Worm (Caenorhabditis elegans) whole organism, midembryonic: ENCODE measurements around the gene srx-118.

ENCODE experiments used
- T22C8.4 ChIP-seq: fragments of 200-800 bp; sonication (Bioruptor generic); IDR thresholded peaks from 2 replicates; pipeline ENCODE4 v1.3.6; 2022; ENCODE audit warnings: missing genetic modification characterization, missing compliant biosample characterization
- cog-1 ChIP-seq: sonication (generic microtip); optimal IDR thresholded peaks from 2 replicates; lab custom pipeline; 2016; ENCODE audit warnings: missing genetic modification characterization, missing compliant biosample characterization
- flt-1 ChIP-seq: fragments of 200-800 bp; sonication (Bioruptor generic); IDR thresholded peaks from 2 replicates; pipeline ENCODE4 v1.3.6; 2022; ENCODE audit warnings: missing genetic modification characterization, missing compliant biosample characterization
- klf-2 ChIP-seq: fragments of 200-800 bp; sonication (Bioruptor generic); conservative IDR thresholded peaks from 2 replicates; pipeline ENCODE4 v1.3.6; 2022; ENCODE audit warnings: missing genetic modification reagents, missing genetic modification characterization, missing compliant biosample characterization
- med-1 ChIP-seq: sonication (generic microtip); optimal IDR thresholded peaks from 2 replicates; lab custom pipeline; 2017; ENCODE audit warnings: missing genetic modification characterization, mild to moderate bottlenecking, missing compliant biosample characterization, antibody characterized with exemption, missing genetic modification reagents; ENCODE audit not compliant: insufficient read depth
- ref-1 ChIP-seq: fragments of 200-800 bp; sonication (Bioruptor generic); conservative IDR thresholded peaks from 2 replicates; pipeline ENCODE4 v1.3.6; 2022; ENCODE audit warnings: missing genetic modification reagents, missing genetic modification characterization, missing compliant biosample characterization
- tab-1 ChIP-seq: fragments of 200-800 bp; sonication (Bioruptor generic); IDR thresholded peaks from 2 replicates; pipeline ENCODE4 v1.3.6; 2022; ENCODE audit warnings: missing genetic modification characterization, missing compliant biosample characterization
- ztf-23 ChIP-seq: fragments of 200-800 bp; sonication (Bioruptor generic); IDR thresholded peaks from 2 replicates; pipeline ENCODE4 v1.3.6; 2022; ENCODE audit warnings: missing genetic modification reagents, missing genetic modification characterization, missing compliant biosample characterization
- ztf-29 ChIP-seq: fragments of 200-800 bp; sonication (Bioruptor generic); IDR thresholded peaks from 2 replicates; pipeline ENCODE4 v1.3.6; 2022; ENCODE audit warnings: missing genetic modification reagents, missing genetic modification characterization, missing compliant biosample characterization

The srx-118 gene

ce11 chrII:12525526-12525925, at the start of gene srx-118:
srx-118 (plus strand) TSS chrII:12525826.
- TF ChIP-seq ztf-23 (GFP tag; lab: Robert Waterston, UW), result no peak
- no peak for TF ChIP-seq med-1 (GFP tag; lab: Kevin White, UChicago)
- no peak for TF ChIP-seq cog-1 (tag; lab: Kevin White, UChicago)
- TF ChIP-seq klf-2 (GFP tag; lab: Robert Waterston, UW), result no peak
- no peak for TF ChIP-seq ztf-29 (GFP tag; lab: Robert Waterston, UW)
- no peak for TF ChIP-seq flt-1 (GFP tag; lab: Robert Waterston, UW)

ce11 chrII:12480811-12481210, 44.8 kb upstream of the srx-118 start, which contains the start of gene arrd-9:
arrd-9 (minus strand) TSS chrII:12480911.
- TF ChIP-seq flt-1 (GFP tag; lab: Robert Waterston, UW), result no peak
- no peak for TF ChIP-seq tab-1 (GFP tag; lab: Robert Waterston, UW)
- TF ChIP-seq T22C8.4 (GFP tag; lab: Robert Waterston, UW), result no peak
- no peak for TF ChIP-seq cog-1 (tag; lab: Kevin White, UChicago)
- no peak for TF ChIP-seq ztf-23 (GFP tag; lab: Robert Waterston, UW)
- TF ChIP-seq ref-1 (GFP tag; lab: Robert Waterston, UW), result no peak
- TF ChIP-seq med-1 (GFP tag; lab: Kevin White, UChicago), result no peak
- TF ChIP-seq klf-2 (GFP tag; lab: Robert Waterston, UW), result no peak
- TF ChIP-seq ztf-29 (GFP tag; lab: Robert Waterston, UW), result no peak

DNA sequence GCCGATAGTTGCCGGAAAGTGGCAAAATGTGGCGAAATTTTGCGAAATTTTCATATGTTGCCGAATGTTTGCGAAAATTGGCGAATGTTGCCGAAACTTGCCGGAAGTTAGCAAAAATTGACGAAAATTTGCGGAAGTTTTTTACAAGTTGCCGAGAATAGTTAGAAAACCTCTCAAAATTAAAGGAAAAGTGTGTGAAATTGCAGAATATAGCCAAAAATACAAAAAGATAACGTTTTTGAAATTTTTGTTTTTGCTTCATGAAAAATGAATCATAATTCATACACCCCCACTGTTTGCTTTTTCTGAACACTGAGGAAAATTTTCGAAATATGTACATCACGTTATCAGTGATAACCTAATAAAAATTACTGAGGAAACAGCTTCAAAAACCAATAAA, 44.0 kb upstream of the srx-118 start:
- TF ChIP-seq cog-1 (tag; lab: Kevin White, UChicago) (no peak), flt-1 (GFP tag; lab: Robert Waterston, UW) (no peak), T22C8.4 (GFP tag; lab: Robert Waterston, UW) (no peak), klf-2 (GFP tag; lab: Robert Waterston, UW) (no peak), tab-1 (GFP tag; lab: Robert Waterston, UW) (no peak), ztf-29 (GFP tag; lab: Robert Waterston, UW) (no peak), med-1 (GFP tag; lab: Kevin White, UChicago) (no peak), ztf-23 (GFP tag; lab: Robert Waterston, UW) (no peak), ref-1 (GFP tag; lab: Robert Waterston, UW) (no peak)

DNA sequence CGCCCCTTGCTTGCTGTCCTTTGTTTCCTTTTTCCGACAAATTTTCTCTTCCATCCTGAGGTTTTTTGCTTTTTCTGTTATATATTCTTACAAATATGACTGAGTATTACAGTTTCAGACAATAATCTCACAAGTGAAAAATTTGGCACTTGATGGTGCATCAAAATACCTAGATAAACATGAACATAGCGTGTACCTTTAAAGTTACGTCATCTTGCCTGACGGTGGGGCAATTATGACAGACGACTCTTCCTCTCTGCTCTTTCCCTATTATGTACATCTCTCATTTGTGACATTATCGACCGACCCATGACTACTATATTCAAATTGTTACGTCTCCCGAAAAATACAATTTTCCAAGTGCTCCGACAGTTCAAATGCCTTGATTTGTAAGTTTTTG, 43.0 kb upstream of the srx-118 start, which contains the start of gene fbxb-102:
fbxb-102 (plus strand) TSS at position 301 of the 400 bp plus-strand sequence.
- no peak for TF ChIP-seq cog-1 (tag; lab: Kevin White, UChicago)
- TF ChIP-seq ref-1 (GFP tag; lab: Robert Waterston, UW), result no peak
- TF ChIP-seq flt-1 (GFP tag; lab: Robert Waterston, UW), result no peak
- TF ChIP-seq tab-1 (GFP tag; lab: Robert Waterston, UW), result no peak
- no peak for TF ChIP-seq ztf-23 (GFP tag; lab: Robert Waterston, UW)
- no peak for TF ChIP-seq med-1 (GFP tag; lab: Kevin White, UChicago)
- TF ChIP-seq klf-2 (GFP tag; lab: Robert Waterston, UW), result no peak
- TF ChIP-seq ztf-29 (GFP tag; lab: Robert Waterston, UW), result no peak
- no peak for TF ChIP-seq T22C8.4 (GFP tag; lab: Robert Waterston, UW)

ce11 chrII:12485060-12485459, 40.6 kb upstream of the srx-118 start, which contains the start of gene F15A4.10:
F15A4.10 (minus strand) TSS chrII:12485160.
- TF ChIP-seq T22C8.4 (GFP tag; lab: Robert Waterston, UW) (no peak), tab-1 (GFP tag; lab: Robert Waterston, UW) (no peak), klf-2 (GFP tag; lab: Robert Waterston, UW) (no peak), ztf-23 (GFP tag; lab: Robert Waterston, UW) (no peak), flt-1 (GFP tag; lab: Robert Waterston, UW) (no peak), ref-1 (GFP tag; lab: Robert Waterston, UW) (no peak), ztf-29 (GFP tag; lab: Robert Waterston, UW) (no peak)

- TF ChIP-seq cog-1 (tag; lab: Kevin White, UChicago), result no peak
- TF ChIP-seq T22C8.4 (GFP tag; lab: Robert Waterston, UW), result no peak
Observed at ce11 chrII:12488810-12489209, 36.8 kb upstream of the srx-118 start.

DNA sequence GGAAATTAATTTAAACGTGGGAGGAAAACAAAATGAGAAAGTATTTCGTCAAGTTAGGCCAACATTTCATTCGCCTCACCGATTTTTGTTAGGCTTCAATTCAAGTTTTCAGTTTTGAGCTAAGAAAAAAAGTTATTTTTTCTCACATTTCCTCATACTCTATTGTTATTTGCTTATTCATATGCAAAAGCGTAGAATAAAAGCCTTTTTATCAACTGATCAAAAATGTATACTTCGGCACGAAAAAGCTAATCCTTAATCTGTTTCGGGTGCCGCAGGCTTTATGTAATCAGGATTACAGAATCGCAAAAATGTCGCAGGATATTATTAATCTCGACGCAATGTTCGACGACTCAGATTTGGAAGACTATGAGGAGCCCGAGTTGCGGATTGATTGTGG, 35.7 kb upstream of the srx-118 start, which contains the start of gene T21B4.15:
T21B4.15 (plus strand) TSS at position 301 of the 400 bp plus-strand sequence.
- TF ChIP-seq tab-1 (GFP tag; lab: Robert Waterston, UW) (no peak), flt-1 (GFP tag; lab: Robert Waterston, UW) (no peak), T22C8.4 (GFP tag; lab: Robert Waterston, UW) (no peak)

- no peak for TF ChIP-seq tab-1 (GFP tag; lab: Robert Waterston, UW)
- TF ChIP-seq ztf-29 (GFP tag; lab: Robert Waterston, UW), result no peak
- no peak for TF ChIP-seq ref-1 (GFP tag; lab: Robert Waterston, UW)
- TF ChIP-seq cog-1 (tag; lab: Kevin White, UChicago), result no peak
- no peak for TF ChIP-seq klf-2 (GFP tag; lab: Robert Waterston, UW)
Observed at ce11 chrII:12491936-12492335, 33.7 kb upstream of the srx-118 start, which contains the start of gene srz-6. srz-6 (plus strand) TSS chrII:12492236.

DNA sequence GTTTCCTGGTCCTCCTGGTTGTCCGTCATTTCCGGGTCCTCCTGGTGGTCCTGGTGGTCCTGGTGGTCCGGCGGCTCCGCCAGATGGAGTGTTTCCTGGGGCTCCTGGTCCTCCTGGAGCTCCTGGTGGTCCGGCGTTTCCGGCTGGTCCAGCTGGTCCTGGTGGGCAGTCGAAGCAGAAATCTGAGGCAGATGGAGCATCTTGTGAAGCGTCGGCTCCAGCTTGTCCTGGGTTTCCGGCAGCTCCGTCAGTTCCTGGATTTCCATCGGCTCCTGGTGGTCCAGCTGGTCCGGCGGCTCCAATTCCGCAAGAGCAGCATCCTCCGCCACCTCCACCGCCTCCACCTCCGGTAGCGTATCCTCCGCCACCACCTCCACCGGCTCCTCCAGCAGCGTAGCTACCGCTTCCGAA, 31.6 kb upstream of the srx-118 start:
- TF ChIP-seq tab-1 (GFP tag; lab: Robert Waterston, UW) (no peak), ref-1 (GFP tag; lab: Robert Waterston, UW) (no peak), cog-1 (tag; lab: Kevin White, UChicago) (no peak), klf-2 (GFP tag; lab: Robert Waterston, UW) (no peak), flt-1 (GFP tag; lab: Robert Waterston, UW) (no peak), T22C8.4 (GFP tag; lab: Robert Waterston, UW) (no peak), med-1 (GFP tag; lab: Kevin White, UChicago) (no peak), ztf-23 (GFP tag; lab: Robert Waterston, UW) (no peak), ztf-29 (GFP tag; lab: Robert Waterston, UW) (no peak)
